Fruit fly (Drosophila melanogaster) S2 (cell line): ENCODE results near the gene bol.
A peak's percentile ranks its signal among the peaks of the same experiment; 100 is the strongest.

ENCODE experiments used
- CG8478 ChIP-seq: fragments of >200 bp; optimal IDR thresholded peaks from 2 replicates; lab custom pipeline; 2018
- CTCF ChIP-seq, 2 experiments: fragments of >200 bp; optimal IDR thresholded peaks; 2 replicates each; lab custom pipeline; 2018

Gene bol

DNA sequence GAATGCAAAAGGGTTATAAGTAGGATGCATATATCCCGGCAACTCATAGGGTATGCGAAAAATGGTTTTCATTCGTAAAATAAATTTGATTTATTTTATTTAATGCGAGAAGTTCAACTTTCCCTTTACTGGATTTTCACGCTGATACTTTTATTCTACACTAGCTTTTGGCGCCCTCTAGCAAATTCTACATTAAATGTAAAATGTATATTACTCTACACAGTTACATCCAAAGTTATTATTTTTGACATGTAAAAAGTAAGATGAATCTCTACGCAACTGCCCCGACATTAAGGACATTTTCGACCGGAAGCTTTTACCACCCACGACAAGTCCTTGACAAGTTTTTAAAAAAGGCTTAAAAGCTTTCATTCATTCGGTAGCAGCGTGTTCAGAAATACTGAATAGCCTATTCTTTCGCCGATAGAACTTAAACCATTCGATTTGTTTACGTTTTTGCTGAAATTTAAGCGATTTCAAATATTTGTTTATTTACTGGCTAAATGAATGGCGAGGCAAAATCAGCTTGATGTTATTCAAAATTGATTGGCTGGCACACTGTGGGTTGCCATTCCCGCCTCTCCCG is 79.3 kb downstream of the bol start:
- no peak for TF ChIP-seq CG8478 (lab: Kevin White, UChicago)
- peak; percentile 80 to 88 for TF ChIP-seq CTCF (optimal IDR thresholded peaks at IDR 0.05; lab: Kevin White, UChicago)

DNA sequence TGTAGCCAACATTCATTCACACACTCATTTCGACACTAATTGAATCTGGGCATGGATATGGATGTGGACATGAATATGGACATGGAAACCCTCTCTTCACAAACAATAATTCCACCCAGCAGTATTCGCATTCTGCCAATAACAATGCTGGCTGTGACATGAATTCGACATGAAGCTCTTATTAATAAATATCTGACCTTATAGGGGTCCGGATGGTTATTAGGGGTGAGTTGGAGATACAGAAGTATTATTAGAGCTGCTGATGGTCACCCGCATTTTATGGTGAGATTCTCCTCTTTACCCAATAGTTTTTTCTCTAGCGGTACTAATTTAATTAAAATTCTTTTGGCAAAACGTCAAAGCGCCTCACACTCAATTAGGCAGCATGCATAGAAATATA is 80.0 kb downstream of the bol start:
- TF ChIP-seq CTCF (optimal IDR thresholded peaks at IDR 0.05; lab: Kevin White, UChicago) (no peak), CG8478 (lab: Kevin White, UChicago) (no peak)

DNA sequence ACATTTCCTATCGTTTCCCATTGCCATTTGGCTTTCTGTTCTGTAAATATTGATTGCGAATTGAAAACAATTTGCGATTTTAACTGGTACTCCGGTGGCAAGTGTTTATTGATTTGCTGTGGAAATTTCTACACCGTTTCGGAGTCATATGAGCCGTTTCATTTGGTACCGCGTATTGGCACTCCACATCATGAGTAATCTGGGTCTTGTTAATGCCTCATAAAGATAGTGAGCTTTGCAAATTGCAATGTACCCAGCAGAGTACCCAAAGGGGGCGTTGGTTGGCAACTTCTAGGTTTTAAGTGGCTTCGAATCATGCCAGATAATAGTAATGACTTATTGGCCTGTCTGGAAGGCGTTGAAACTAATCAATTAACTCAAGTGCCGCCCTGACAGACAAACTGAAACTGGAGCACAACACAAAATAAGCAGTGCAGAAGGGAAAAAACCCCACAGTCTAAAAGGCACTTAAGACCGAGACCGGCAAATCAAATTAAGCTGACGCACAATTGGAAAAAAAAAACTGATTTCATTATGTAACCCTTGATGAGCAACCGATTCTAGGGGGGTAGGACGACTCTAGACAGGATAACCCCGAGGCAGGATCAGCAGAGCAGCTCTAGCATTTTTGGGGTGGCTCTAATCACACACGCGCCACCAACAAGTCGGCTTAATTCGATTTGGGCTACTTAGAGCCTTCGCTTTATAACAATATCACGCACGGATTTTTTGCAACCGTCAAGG is 81.2 kb downstream of the bol start:
- TF ChIP-seq CTCF (optimal IDR thresholded peaks at IDR 0.05; lab: Kevin White, UChicago) (no peak), CG8478 (lab: Kevin White, UChicago) (no peak)

DNA sequence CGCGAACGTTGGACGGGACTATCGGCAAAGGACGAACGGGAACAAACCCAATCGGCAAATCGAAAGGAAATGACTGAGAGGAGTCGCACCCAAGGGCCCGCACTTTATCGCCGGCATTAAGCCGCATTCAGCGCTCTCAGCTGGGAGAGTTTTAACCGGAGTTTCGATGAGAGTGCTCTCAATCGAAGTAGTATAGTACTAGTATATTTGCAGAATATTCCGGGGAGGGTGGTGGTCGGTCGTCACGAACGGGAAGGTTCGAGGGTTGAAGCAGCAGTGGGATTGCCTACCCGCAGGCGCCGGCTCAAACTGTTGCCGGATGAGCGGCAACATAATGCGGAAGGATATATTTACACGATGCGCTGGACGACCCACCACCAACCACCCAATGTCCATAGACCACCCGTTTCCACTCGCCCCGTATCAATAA is 82.4 kb downstream of the bol start:
- TF ChIP-seq CG8478 (lab: Kevin White, UChicago) = no peak
- no peak for TF ChIP-seq CTCF (optimal IDR thresholded peaks at IDR 0.05; lab: Kevin White, UChicago)

DNA sequence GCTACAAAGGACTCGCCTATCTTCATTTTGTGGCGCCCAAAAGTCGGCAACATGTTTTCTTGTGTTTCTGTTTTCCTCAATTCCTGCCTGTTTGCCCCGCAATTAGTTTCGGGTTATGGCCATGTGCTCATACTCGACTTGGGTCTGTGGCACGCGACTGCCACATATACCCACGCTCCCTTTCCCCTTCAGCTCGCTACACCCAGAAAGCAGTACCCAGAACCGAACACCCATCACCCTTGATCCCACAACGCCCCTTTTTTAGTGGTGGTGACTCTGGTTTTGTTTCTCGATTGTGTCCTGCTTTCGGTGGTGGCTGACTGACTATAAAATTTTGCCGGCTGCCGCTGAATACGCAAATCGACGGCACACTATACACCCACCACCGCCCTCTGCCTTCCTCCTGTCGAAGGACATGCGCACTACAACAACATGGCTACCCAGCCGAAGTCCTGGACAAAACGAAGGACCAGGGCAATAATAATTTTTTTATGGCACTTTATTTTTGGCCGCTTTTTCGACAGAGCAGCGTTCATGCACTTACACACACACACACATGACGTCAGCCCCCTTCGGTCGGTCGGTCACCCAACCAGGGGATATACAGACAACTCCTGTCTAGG is 83.6 kb downstream of the bol start:
- TF ChIP-seq CG8478 (lab: Kevin White, UChicago) = no peak
- no peak for TF ChIP-seq CTCF (optimal IDR thresholded peaks at IDR 0.05; lab: Kevin White, UChicago)
